Worm (Caenorhabditis elegans): Measurements from ENCODE around the gene F23H11.2.

Gene F23H11.2

ce11 chrIII:856908-857307 lies 38.6 kb upstream of the F23H11.2 start:
- no peak for TF ChIP-seq sma-3 (GFP tag; optimal IDR thresholded peaks at IDR 0.05)
- no peak for TF ChIP-seq sem-4 (tag; optimal IDR thresholded peaks at IDR 0.05)
- TF ChIP-seq fos-1 (tag; optimal IDR thresholded peaks at IDR 0.05): peak; percentile 3
- no peak for TF ChIP-seq nhr-237 (tag; optimal IDR thresholded peaks at IDR 0.05)

- no peak for TF ChIP-seq elt-1 (tag; optimal IDR thresholded peaks at IDR 0.05)
- TF ChIP-seq zag-1 (tag; optimal IDR thresholded peaks at IDR 0.05): no peak
- no peak for TF ChIP-seq nhr-25 (tag; optimal IDR thresholded peaks at IDR 0.05)
- TF ChIP-seq unc-62 (GFP tag; optimal IDR thresholded peaks at IDR 0.05): no peak
- no peak for TF ChIP-seq alr-1 (tag; optimal IDR thresholded peaks at IDR 0.05)
- TF ChIP-seq sma-9 (GFP tag; optimal IDR thresholded peaks at IDR 0.05): no peak
- TF ChIP-seq sma-9 (tag; optimal IDR thresholded peaks at IDR 0.05): no peak
- TF ChIP-seq aly-2 (tag; optimal IDR thresholded peaks at IDR 0.05): no peak
- TF ChIP-seq ztf-1 (GFP tag; conservative IDR thresholded peaks at IDR 0.05): no peak
- no peak for TF ChIP-seq egl-27 (tag; optimal IDR thresholded peaks at IDR 0.05)
- TF ChIP-seq mab-5 (tag; optimal IDR thresholded peaks at IDR 0.05): no peak
- no peak for TF ChIP-seq nhr-6 (tag; optimal IDR thresholded peaks at IDR 0.05)
- TF ChIP-seq C34F6.9 (tag; optimal IDR thresholded peaks at IDR 0.05): no peak
- TF ChIP-seq fos-1 (tag; optimal IDR thresholded peaks at IDR 0.05): no peak
- no peak for TF ChIP-seq elt-3 (tag; optimal IDR thresholded peaks at IDR 0.05)
- no peak for TF ChIP-seq crh-2 (tag; optimal IDR thresholded peaks at IDR 0.05)
- TF ChIP-seq blmp-1 (tag; optimal IDR thresholded peaks at IDR 0.05; ENCODE audit: insufficient read depth): no peak
- TF ChIP-seq nhr-12 (tag; optimal IDR thresholded peaks at IDR 0.05): no peak
Measured at ce11 chrIII:859898-860297, 35.6 kb upstream of the F23H11.2 start, which contains the start of gene exos-4.2. Gene exos-4.2 (plus strand): TSS chrIII:860198.

ce11 chrIII:861819-862356 lies 33.7 kb upstream of the F23H11.2 start, which contains the start of gene arx-4:
Gene arx-4 (plus strand): TSS chrIII:862306.
- TF ChIP-seq unc-62 (GFP tag; optimal IDR thresholded peaks at IDR 0.05) (no peak), lin-39 (tag; optimal IDR thresholded peaks at IDR 0.05) (no peak), nhr-237 (tag; optimal IDR thresholded peaks at IDR 0.05) (no peak), sem-4 (tag; optimal IDR thresholded peaks at IDR 0.05) (no peak), ceh-16 (tag; optimal IDR thresholded peaks at IDR 0.05) (no peak), C34F6.9 (tag; optimal IDR thresholded peaks at IDR 0.05) (peak; percentile 29), peb-1 (tag; optimal IDR thresholded peaks at IDR 0.05) (no peak), ztf-4 (tag; optimal IDR thresholded peaks at IDR 0.05) (no peak), ama-1 (optimal IDR thresholded peaks at IDR 0.05) (no peak), sma-9 (GFP tag; optimal IDR thresholded peaks at IDR 0.05) (no peak), sma-9 (tag; optimal IDR thresholded peaks at IDR 0.05) (no peak), dmd-4 (tag; optimal IDR thresholded peaks at IDR 0.05) (no peak), ceh-82 (tag; optimal IDR thresholded peaks at IDR 0.05) (no peak), nhr-77 (tag; optimal IDR thresholded peaks at IDR 0.05) (no peak), unc-55 (GFP tag; optimal IDR thresholded peaks at IDR 0.05) (peak; percentile 39), blmp-1 (tag; optimal IDR thresholded peaks at IDR 0.05; ENCODE audit: insufficient read depth) (no peak), fos-1 (tag; optimal IDR thresholded peaks at IDR 0.05) (peak; percentile 55), lin-13 (GFP tag; optimal IDR thresholded peaks at IDR 0.05) (no peak)

- TF ChIP-seq unc-39 (tag; optimal IDR thresholded peaks at IDR 0.05) (no peak), gmeb-1 (tag; optimal IDR thresholded peaks at IDR 0.05) (no peak), dmd-4 (tag; optimal IDR thresholded peaks at IDR 0.05) (no peak), nhr-237 (tag; optimal IDR thresholded peaks at IDR 0.05) (no peak), nhr-77 (tag; optimal IDR thresholded peaks at IDR 0.05) (no peak), mdl-1 (tag; optimal IDR thresholded peaks at IDR 0.05) (no peak), nhr-25 (tag; optimal IDR thresholded peaks at IDR 0.05) (no peak), F13H6.1 (tag; optimal IDR thresholded peaks at IDR 0.05) (no peak), ztf-11 (tag; optimal IDR thresholded peaks at IDR 0.05) (no peak), nhr-10 (tag; optimal IDR thresholded peaks at IDR 0.05) (no peak), zag-1 (tag; optimal IDR thresholded peaks at IDR 0.05) (no peak)
Measured at ce11 chrIII:868866-869265, 26.7 kb upstream of the F23H11.2 start.

ce11 chrIII:869869-870268 lies 25.7 kb upstream of the F23H11.2 start, which contains the start of gene T24C4.2:
Gene T24C4.2 (minus strand): TSS chrIII:869969.
- no peak for TF ChIP-seq nhr-25 (tag; optimal IDR thresholded peaks at IDR 0.05)
- no peak for TF ChIP-seq C34F6.9 (tag; optimal IDR thresholded peaks at IDR 0.05)
- TF ChIP-seq peb-1 (tag; optimal IDR thresholded peaks at IDR 0.05): no peak

All from whole organism, L2 larva.